Fruit fly (Drosophila melanogaster) whole organism, prepupa: ENCODE data around the gene Bsg.

Source experiments
- Blimp-1 ChIP-seq: fragments of 200-800 bp; sonication (Bioruptor generic); optimal IDR thresholded peaks from 3 replicates; lab custom pipeline; 2017; ENCODE audit warnings: missing biosample characterization, missing genetic modification characterization, mild to moderate bottlenecking, moderate library complexity, missing genetic modification reagents
- CG10631 ChIP-seq: fragments of 200-800 bp; sonication (Bioruptor generic); optimal IDR thresholded peaks from 2 replicates; lab custom pipeline; 2016; ENCODE audit warnings: missing biosample characterization, missing genetic modification characterization
- CG11294 ChIP-seq: fragments of 200-800 bp; sonication (Bioruptor generic); IDR thresholded peaks from 2 replicates; pipeline ENCODE4 v1.3.6; 2022; ENCODE audit warnings: missing biosample characterization, missing genetic modification characterization
- CG11762 ChIP-seq: fragments of 200-800 bp; sonication (Bioruptor generic); optimal IDR thresholded peaks from 3 replicates; lab custom pipeline; 2016; ENCODE audit warnings: missing biosample characterization, missing genetic modification characterization; ENCODE audit not compliant: insufficient read depth
- CG15336 ChIP-seq: fragments of 200-800 bp; sonication (Bioruptor generic); IDR thresholded peaks from 2 replicates; pipeline ENCODE4 v1.3.6; 2022; ENCODE audit warnings: missing biosample characterization, missing genetic modification characterization
- CG16779 ChIP-seq: fragments of 200-800 bp; sonication (Bioruptor generic); optimal IDR thresholded peaks from 3 replicates; lab custom pipeline; 2017; ENCODE audit warnings: missing biosample characterization, mild to moderate bottlenecking, missing genetic modification characterization
- CG32006 ChIP-seq: fragments of 200-800 bp; sonication (Bioruptor generic); optimal IDR thresholded peaks from 3 replicates; lab custom pipeline; 2017; ENCODE audit warnings: missing biosample characterization, mild to moderate bottlenecking, missing genetic modification characterization
- CG34406 ChIP-seq: fragments of 200-800 bp; sonication (Bioruptor generic); optimal IDR thresholded peaks from 3 replicates; lab custom pipeline; 2016; ENCODE audit warnings: missing biosample characterization, missing genetic modification characterization
- CG4318 ChIP-seq: fragments of 200-800 bp; sonication (Bioruptor generic); optimal IDR thresholded peaks from 3 replicates; lab custom pipeline; 2017; ENCODE audit warnings: missing biosample characterization, mild to moderate bottlenecking, missing genetic modification characterization
- CG6163 ChIP-seq: fragments of 200-800 bp; sonication (Bioruptor generic); IDR thresholded peaks from 3 replicates; pipeline ENCODE4 v1.3.6; 2022; ENCODE audit warnings: missing biosample characterization, missing genetic modification characterization
- CG6276 ChIP-seq: fragments of 200-800 bp; sonication (Bioruptor generic); optimal IDR thresholded peaks from 2 replicates; lab custom pipeline; 2017; ENCODE audit warnings: missing biosample characterization, mild to moderate bottlenecking, missing genetic modification characterization
- CG6792 ChIP-seq: fragments of 200-800 bp; sonication (Bioruptor generic); optimal IDR thresholded peaks from 3 replicates; lab custom pipeline; 2016; ENCODE audit warnings: missing biosample characterization, missing genetic modification characterization
- CG6854 ChIP-seq: fragments of 200-800 bp; sonication (Bioruptor generic); optimal IDR thresholded peaks from 2 replicates; lab custom pipeline; 2017; ENCODE audit warnings: missing biosample characterization, mild to moderate bottlenecking, missing genetic modification characterization
- CG7368 ChIP-seq: fragments of 200-800 bp; sonication (Bioruptor generic); optimal IDR thresholded peaks from 3 replicates; lab custom pipeline; 2016; ENCODE audit warnings: missing biosample characterization, missing genetic modification characterization
- CG8119 ChIP-seq: fragments of 200-800 bp; sonication (Bioruptor generic); IDR thresholded peaks from 3 replicates; pipeline ENCODE4 v1.3.6; 2022; ENCODE audit warnings: missing biosample characterization, missing genetic modification characterization
- CG8319 ChIP-seq: fragments of 200-800 bp; sonication (Bioruptor generic); optimal IDR thresholded peaks from 3 replicates; lab custom pipeline; 2016; ENCODE audit warnings: missing biosample characterization, missing genetic modification characterization
- CG8632 ChIP-seq: fragments of 200-800 bp; sonication (Bioruptor generic); optimal IDR thresholded peaks from 3 replicates; lab custom pipeline; 2016; ENCODE audit warnings: missing biosample characterization, missing genetic modification characterization
- CG9139 ChIP-seq: fragments of 200-800 bp; sonication (Bioruptor generic); optimal IDR thresholded peaks from 3 replicates; lab custom pipeline; 2017; ENCODE audit warnings: missing biosample characterization, mild to moderate bottlenecking, missing genetic modification characterization
- Eip75B ChIP-seq: fragments of 200-800 bp; sonication (Bioruptor generic); optimal IDR thresholded peaks from 3 replicates; lab custom pipeline; 2016; ENCODE audit warnings: missing biosample characterization, missing genetic modification characterization
- Eip78C ChIP-seq: fragments of 200-800 bp; sonication (Bioruptor generic); peaks from one replicate; lab custom pipeline; 2016; ENCODE audit warnings: missing biosample characterization, missing genetic modification characterization
- Eip93F ChIP-seq: fragments of 200-800 bp; sonication (Bioruptor generic); optimal IDR thresholded peaks from 2 replicates; lab custom pipeline; 2016; ENCODE audit warnings: missing biosample characterization, mild to moderate bottlenecking, missing genetic modification characterization
- Gug ChIP-seq: fragments of 200-800 bp; sonication (Bioruptor generic); IDR thresholded peaks from 2 replicates; pipeline ENCODE4 v1.3.6; 2022; ENCODE audit warnings: missing biosample characterization, missing genetic modification characterization
- Hr39 ChIP-seq: fragments of 200-800 bp; sonication (Bioruptor generic); optimal IDR thresholded peaks from 2 replicates; lab custom pipeline; 2016; ENCODE audit warnings: missing biosample characterization, missing genetic modification characterization
- Hr4 ChIP-seq: fragments of 200-800 bp; sonication (Bioruptor generic); optimal IDR thresholded peaks from 3 replicates; lab custom pipeline; 2016; ENCODE audit warnings: missing biosample characterization, missing genetic modification characterization
- Lpt ChIP-seq: fragments of 200-800 bp; sonication (Bioruptor generic); optimal IDR thresholded peaks from 3 replicates; lab custom pipeline; 2016; ENCODE audit warnings: missing biosample characterization, missing genetic modification characterization
- Met ChIP-seq: fragments of 200-800 bp; sonication (Bioruptor generic); optimal IDR thresholded peaks from 3 replicates; lab custom pipeline; 2016; ENCODE audit warnings: missing biosample characterization, missing genetic modification characterization
- Sox102F ChIP-seq: fragments of 200-800 bp; sonication (Bioruptor generic); optimal IDR thresholded peaks from 2 replicates; lab custom pipeline; 2016; ENCODE audit warnings: missing biosample characterization, mild to moderate bottlenecking, missing genetic modification characterization
- Sox14 ChIP-seq: fragments of 200-800 bp; sonication (Bioruptor generic); optimal IDR thresholded peaks from 3 replicates; lab custom pipeline; 2016; ENCODE audit warnings: missing biosample characterization, missing genetic modification characterization
- Sox15 ChIP-seq: fragments of 200-800 bp; sonication (Bioruptor generic); optimal IDR thresholded peaks from 3 replicates; lab custom pipeline; 2016; ENCODE audit warnings: missing biosample characterization, missing genetic modification characterization
- achi ChIP-seq: fragments of 200-800 bp; sonication (Bioruptor generic); optimal IDR thresholded peaks from 3 replicates; lab custom pipeline; 2016; ENCODE audit warnings: missing biosample characterization, missing genetic modification characterization
- cyc ChIP-seq: fragments of 200-800 bp; sonication (Bioruptor generic); optimal IDR thresholded peaks from 3 replicates; lab custom pipeline; 2016; ENCODE audit warnings: missing biosample characterization, missing genetic modification characterization
- dac ChIP-seq: fragments of 200-800 bp; sonication (Bioruptor generic); optimal IDR thresholded peaks from 2 replicates; lab custom pipeline; 2017; ENCODE audit warnings: missing biosample characterization, mild to moderate bottlenecking, missing genetic modification characterization
- dsx ChIP-seq: fragments of 200-800 bp; optimal IDR thresholded peaks from 3 replicates; lab custom pipeline; 2019; ENCODE audit warnings: missing biosample characterization, mild to moderate bottlenecking, missing genetic modification characterization, moderate library complexity; ENCODE audit not compliant: poor library complexity, severe bottlenecking
- eg ChIP-seq: fragments of 200-800 bp; sonication (Bioruptor generic); IDR thresholded peaks from 3 replicates; pipeline ENCODE4 v1.3.6; 2022; ENCODE audit warnings: missing biosample characterization, missing genetic modification characterization
- esn ChIP-seq: fragments of 200-800 bp; sonication (Bioruptor generic); optimal IDR thresholded peaks from 2 replicates; lab custom pipeline; 2016; ENCODE audit warnings: missing biosample characterization, mild to moderate bottlenecking, missing genetic modification characterization, moderate library complexity
- fd85E ChIP-seq: fragments of 200-800 bp; sonication (Bioruptor generic); optimal IDR thresholded peaks from 3 replicates; lab custom pipeline; 2016; ENCODE audit warnings: missing biosample characterization, missing genetic modification characterization
- net ChIP-seq: fragments of 200-800 bp; sonication (Bioruptor generic); optimal IDR thresholded peaks from 3 replicates; lab custom pipeline; 2016; ENCODE audit warnings: missing biosample characterization, missing genetic modification characterization
- salr ChIP-seq, 2 experiments: fragments of 200-800 bp; sonication (Bioruptor generic); optimal IDR thresholded peaks; 3 replicates each; lab custom pipeline; 2016 to 2018; ENCODE audit warnings: missing biosample characterization in 2 of 2, missing genetic modification characterization in 2 of 2, mild to moderate bottlenecking in 1 of 2
- ss ChIP-seq, 2 experiments: fragments of 200-800 bp; sonication (Bioruptor generic); optimal IDR thresholded peaks; 2 replicates in 1 of 2; 3 replicates in 1 of 2; lab custom pipeline; 2017 to 2018; ENCODE audit warnings: mild to moderate bottlenecking in 2 of 2, missing biosample characterization in 2 of 2, missing genetic modification characterization in 2 of 2, moderate library complexity in 1 of 2
- vri ChIP-seq: fragments of 200-800 bp; sonication (Bioruptor generic); optimal IDR thresholded peaks from 3 replicates; lab custom pipeline; 2016; ENCODE audit warnings: missing biosample characterization, mild to moderate bottlenecking, missing genetic modification characterization

Bsg gene

dm6 chr2L:8145067-8145808 lies 62.0 kb downstream of the Bsg start, which contains the start of the genes CG42763 and CG43394:
TSS of gene CG42763 (minus strand) at chr2L:8145107.
TSS of gene CG43394 (plus strand) at chr2L:8145758.
- TF ChIP-seq CG15336 (GFP tag; lab: Robert Waterston, UW) (0 out of 2 replicates have a peak, but pooled peaks have one; percentile 7), vri (no peak), Eip93F (GFP tag; lab: Kevin White, UChicago) (no peak), Lpt (GFP tag; lab: Kevin White, UChicago) (no peak), CG34406 (GFP tag; lab: Kevin White, UChicago) (no peak), net (GFP tag; lab: Kevin White, UChicago) (no peak), CG8119 (0 out of 3 replicates have a peak, but pooled peaks have one; percentile 12)

dm6 chr2L:8146994-8147661 lies 63.9 kb downstream of the Bsg start, which contains the start of gene CG31606:
TSS of gene CG31606 (plus strand) at chr2L:8147611.
- no peak for TF ChIP-seq CG4318 (GFP tag; lab: Kevin White, UChicago)
- TF ChIP-seq Sox14 (GFP tag; lab: Kevin White, UChicago), result peak; percentile 6
- peak; percentile 47 for TF ChIP-seq Eip78C (GFP tag; lab: Kevin White, UChicago)
- TF ChIP-seq CG6276 (GFP tag; lab: Kevin White, UChicago), result peak; percentile 46
- peak; percentile 32 for TF ChIP-seq Hr4 (GFP tag; lab: Kevin White, UChicago)
- no peak for TF ChIP-seq CG7368
- no peak for TF ChIP-seq Lpt (GFP tag; lab: Kevin White, UChicago)
- TF ChIP-seq Blimp-1 (GFP tag; lab: Kevin White, UChicago), result no peak
- peak; percentile 56 for TF ChIP-seq CG32006
- TF ChIP-seq Met (GFP tag; lab: Kevin White, UChicago), result no peak
- no peak for TF ChIP-seq CG9139 (GFP tag; lab: Kevin White, UChicago)

DNA sequence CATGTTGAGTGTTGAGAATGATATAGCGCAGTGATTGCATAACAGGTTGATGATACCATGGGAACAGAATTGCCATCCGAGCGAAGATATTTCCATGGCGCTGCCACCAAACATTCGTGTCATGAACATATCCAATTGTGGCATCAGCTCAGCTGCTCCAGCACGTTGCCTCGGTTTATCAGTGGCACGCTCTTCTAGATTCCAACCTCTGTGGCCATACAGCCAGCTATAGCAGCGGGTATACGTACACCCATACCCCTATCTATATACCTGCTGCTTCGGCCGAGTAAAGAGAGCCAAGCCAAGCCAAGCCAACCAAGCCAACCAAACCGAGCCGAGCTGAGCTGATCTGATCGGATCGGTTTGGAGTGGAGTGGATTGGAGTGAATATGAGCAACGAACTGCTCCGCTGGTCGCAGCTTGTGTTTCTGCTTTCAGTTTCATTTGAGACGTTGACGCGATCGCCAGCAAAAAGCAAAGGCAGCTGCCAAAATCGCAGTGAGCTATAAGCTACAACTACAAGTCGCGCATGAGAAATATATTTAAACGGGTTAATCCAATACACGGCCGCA lies 65.4 kb downstream of the Bsg start:
- peak; percentile 17 for TF ChIP-seq dsx (GFP tag; lab: Kevin White, UChicago)
- TF ChIP-seq fd85E (GFP tag; lab: Kevin White, UChicago), result no peak
- TF ChIP-seq CG9139 (GFP tag; lab: Kevin White, UChicago), result peak; percentile 39
- TF ChIP-seq net (GFP tag; lab: Kevin White, UChicago), result peak; percentile 29
- TF ChIP-seq ss (GFP tag; optimal IDR thresholded peaks at IDR 0.05; lab: Kevin White, UChicago), result peak; percentile 44 to 59
- peak; percentile 40 for TF ChIP-seq CG6854
- no peak for TF ChIP-seq CG8119
- peak; percentile 36 for TF ChIP-seq vri
- no peak for TF ChIP-seq salr (GFP tag; optimal IDR thresholded peaks at IDR 0.05; lab: Kevin White, UChicago)
- TF ChIP-seq CG15336 (GFP tag; lab: Robert Waterston, UW), result peak; percentile 8; the same call in 1 of the 2 replicates
- peak; percentile 48; the same call in 2 of the 3 replicates for TF ChIP-seq CG6163 (GFP tag; lab: Robert Waterston, UW)
- peak; percentile 91 for TF ChIP-seq Blimp-1 (GFP tag; lab: Kevin White, UChicago)
- TF ChIP-seq Eip78C (GFP tag; lab: Kevin White, UChicago), result peak; percentile 29

DNA sequence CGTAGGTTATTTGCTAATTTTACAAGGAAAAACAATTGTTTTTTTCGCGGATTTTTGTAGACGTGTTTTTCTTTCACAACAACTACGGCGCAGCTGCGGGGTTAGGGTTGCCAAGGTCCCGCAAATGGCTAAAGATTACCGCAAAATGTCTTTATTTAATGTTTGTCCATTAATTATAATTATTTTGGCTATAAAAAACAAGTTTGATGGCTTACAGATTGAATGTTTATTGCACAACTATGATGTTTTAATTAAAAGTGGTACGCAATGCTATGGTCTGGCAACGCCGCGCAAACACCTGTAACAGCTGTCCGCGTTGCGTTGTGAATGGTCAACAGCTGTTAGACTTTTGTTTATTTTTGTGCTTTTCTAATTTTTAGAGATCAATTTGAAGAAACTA lies 73.5 kb downstream of the Bsg start:
- peak; percentile 33; the same call in 1 of the 2 replicates for TF ChIP-seq CG11294
- peak; percentile 92 for TF ChIP-seq Eip78C (GFP tag; lab: Kevin White, UChicago)
- TF ChIP-seq CG8319 (GFP tag; lab: Kevin White, UChicago), result peak; percentile 45
- peak; percentile 40 for TF ChIP-seq Sox15 (GFP tag; lab: Kevin White, UChicago)
- peak; percentile 61 for TF ChIP-seq achi
- TF ChIP-seq CG9139 (GFP tag; lab: Kevin White, UChicago), result no peak
- TF ChIP-seq Sox102F (GFP tag; lab: Kevin White, UChicago), result peak; percentile 63
- TF ChIP-seq CG6792 (GFP tag; lab: Kevin White, UChicago), result peak; percentile 27
- TF ChIP-seq Hr39 (GFP tag; lab: Kevin White, UChicago), result peak; percentile 71
- TF ChIP-seq Met (GFP tag; lab: Kevin White, UChicago), result peak; percentile 64
- peak; percentile 71 for TF ChIP-seq Hr4 (GFP tag; lab: Kevin White, UChicago)
- TF ChIP-seq cyc, result peak; percentile 74
- no peak for TF ChIP-seq Lpt (GFP tag; lab: Kevin White, UChicago)
- TF ChIP-seq Eip75B (GFP tag; lab: Kevin White, UChicago), result peak; percentile 77
- peak; percentile 76 for TF ChIP-seq esn
- TF ChIP-seq CG8632 (GFP tag; lab: Kevin White, UChicago), result peak; percentile 10
- TF ChIP-seq eg (GFP tag; lab: Robert Waterston, UW), result peak; percentile 79
- no peak for TF ChIP-seq CG16779 (tag; lab: Kevin White, UChicago)
- TF ChIP-seq dac (GFP tag; lab: Kevin White, UChicago), result peak; percentile 48
- peak; percentile 55 for TF ChIP-seq vri
- no peak; the same call in 1 of the 2 replicates for TF ChIP-seq Gug (GFP tag; lab: Robert Waterston, UW)
- TF ChIP-seq CG11762 (GFP tag; lab: Kevin White, UChicago), result peak; percentile 36
- peak; percentile 59 for TF ChIP-seq CG34406 (GFP tag; lab: Kevin White, UChicago)
- TF ChIP-seq CG10631, result peak; percentile 58
